Fruit fly (Drosophila melanogaster): ENCODE results near the gene CG13004.

The CG13004 gene

DNA sequence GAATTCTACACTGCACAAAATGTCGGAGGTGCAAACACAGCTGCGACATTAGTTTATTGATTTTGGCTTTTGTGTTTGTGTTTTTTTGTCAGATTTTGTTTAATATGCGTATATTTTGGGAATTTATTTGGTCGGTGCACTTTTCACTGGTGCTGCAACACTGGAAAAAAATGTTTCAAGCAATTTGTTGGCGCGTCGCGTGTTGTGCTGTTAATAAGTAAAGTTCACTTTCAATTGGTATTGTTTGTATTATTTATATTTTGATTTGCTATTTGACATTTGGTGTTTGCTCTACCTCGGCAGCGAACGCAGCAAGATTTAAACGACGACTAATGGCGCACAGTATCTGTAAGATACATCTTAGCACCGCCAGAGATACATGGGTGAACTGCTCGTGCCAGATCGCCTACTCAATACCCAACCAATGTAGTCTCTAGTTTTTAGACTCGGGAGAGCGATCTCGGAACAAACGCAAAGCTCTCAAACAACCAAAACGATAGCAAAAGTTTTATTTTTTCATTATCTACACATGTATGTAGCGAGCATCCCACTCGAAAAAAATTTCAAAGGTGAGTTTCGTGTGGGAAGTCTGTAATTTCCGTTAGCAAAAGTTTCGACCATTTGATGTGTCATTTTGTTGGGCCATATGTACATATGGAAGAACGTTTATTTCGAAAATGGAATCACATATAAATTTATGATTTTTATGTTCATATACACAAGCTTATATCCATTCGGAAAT, 53.0 kb downstream of the CG13004 start (continued):
- TF ChIP-seq HLH54F (GFP tag; optimal IDR thresholded peaks at IDR 0.05) (peak; percentile 47), fd64A (GFP tag; optimal IDR thresholded peaks at IDR 0.05) (no peak), Hey (tag; optimal IDR thresholded peaks at IDR 0.05) (no peak), hkb (optimal IDR thresholded peaks at IDR 0.05) (no peak), hkb (GFP tag; IDR thresholded peaks at IDR 0.05) (peak; percentile 58), Sin3A (optimal IDR thresholded peaks at IDR 0.05) (no peak), Dip3 (GFP tag; optimal IDR thresholded peaks at IDR 0.05) (no peak), D19B (GFP tag; optimal IDR thresholded peaks at IDR 0.05) (peak; percentile 14), CG13624 (GFP tag; optimal IDR thresholded peaks at IDR 0.05) (peak; percentile 16), pfk (GFP tag; optimal IDR thresholded peaks at IDR 0.05) (no peak), CG11456 (GFP tag; IDR thresholded peaks at IDR 0.05) (peak; percentile 59; the same call in 1 of the 3 replicates), ranshi (GFP tag; IDR thresholded peaks at IDR 0.05) (0 out of 2 replicates have a peak, but pooled peaks have one; percentile 48), tap (tag; optimal IDR thresholded peaks at IDR 0.05) (peak; percentile 4), CG9797 (GFP tag; optimal IDR thresholded peaks at IDR 0.05) (no peak), Mrtf (GFP tag; IDR thresholded peaks at IDR 0.05) (0 out of 3 replicates have a peak, but pooled peaks have one; percentile 37), CG18262 (tag; optimal IDR thresholded peaks at IDR 0.05) (peak; percentile 49), BtbVII (GFP tag; optimal IDR thresholded peaks at IDR 0.05) (peak; percentile 54), Dek (tag; optimal IDR thresholded peaks at IDR 0.05) (no peak), CG2202 (tag; optimal IDR thresholded peaks at IDR 0.05) (no peak), Nf-YB (GFP tag; optimal IDR thresholded peaks at IDR 0.05) (no peak), Ets65A (GFP tag) (peak; percentile 76), caup (GFP tag; optimal IDR thresholded peaks at IDR 0.05; ENCODE audit: severe bottlenecking) (peak; percentile 38), CG3847 (GFP tag; IDR thresholded peaks at IDR 0.05) (peak; percentile 49), D19A (tag; optimal IDR thresholded peaks at IDR 0.05) (peak; percentile 9), Hr78 (GFP tag; optimal IDR thresholded peaks at IDR 0.05) (no peak), Dad (GFP tag; optimal IDR thresholded peaks at IDR 0.05) (no peak), chm (GFP tag; IDR thresholded peaks at IDR 0.05) (peak; percentile 42; the same call in 1 of the 2 replicates), wek (GFP tag; optimal IDR thresholded peaks at IDR 0.05) (no peak), Adf1 (GFP tag; IDR thresholded peaks at IDR 0.05) (no peak), ac (GFP tag; optimal IDR thresholded peaks at IDR 0.05) (no peak), jumu (GFP tag; optimal IDR thresholded peaks at IDR 0.05) (peak; percentile 37), Nf-YA (GFP tag; IDR thresholded peaks at IDR 0.05) (no peak), Med (GFP tag) (peak; percentile 87), disco-r (GFP tag; optimal IDR thresholded peaks at IDR 0.05) (no peak), prd (optimal IDR thresholded peaks at IDR 0.05) (no peak), prd (GFP tag; IDR thresholded peaks at IDR 0.05) (peak; percentile 59; the same call in 2 of the 3 replicates), CG17568 (GFP tag; optimal IDR thresholded peaks at IDR 0.05) (no peak), CG31388 (GFP tag; optimal IDR thresholded peaks at IDR 0.05) (no peak), CG3407 (GFP tag; optimal IDR thresholded peaks at IDR 0.05) (no peak), PHDP (tag; optimal IDR thresholded peaks at IDR 0.05) (peak; percentile 52), ci (GFP tag; IDR thresholded peaks at IDR 0.05) (0 out of 3 replicates have a peak, but pooled peaks have one; percentile 65), CG34422 (GFP tag; IDR thresholded peaks at IDR 0.05) (peak; percentile 57), mam (GFP tag; optimal IDR thresholded peaks at IDR 0.05) (peak; percentile 41), CG33557 (GFP tag; optimal IDR thresholded peaks at IDR 0.05) (no peak), lmd (GFP tag; IDR thresholded peaks at IDR 0.05) (peak; percentile 57), CG6765 (GFP tag; optimal IDR thresholded peaks at IDR 0.05) (no peak), ewg (GFP tag; optimal IDR thresholded peaks at IDR 0.05) (peak; percentile 29), Chrac-16 (GFP tag; optimal IDR thresholded peaks at IDR 0.05) (peak; percentile 40), Jarid2 (GFP tag; optimal IDR thresholded peaks at IDR 0.05) (peak; percentile 19), Scr (GFP tag; IDR thresholded peaks at IDR 0.05; ENCODE audit: partially characterized antibody) (no peak)

Data from whole organism, embryonic.